Fruit fly (Drosophila melanogaster) ovary, adult (tissue): ENCODE data around the gene Tfb5.

Experiments used
- CG17801 ChIP-seq: fragments of 200-800 bp; optimal IDR thresholded peaks from 2 replicates; lab custom pipeline; 2019; ENCODE audit warnings: missing biosample characterization, mild to moderate bottlenecking, missing genetic modification characterization, moderate library complexity; ENCODE audit not compliant: partially characterized antibody

Tfb5 gene

DNA sequence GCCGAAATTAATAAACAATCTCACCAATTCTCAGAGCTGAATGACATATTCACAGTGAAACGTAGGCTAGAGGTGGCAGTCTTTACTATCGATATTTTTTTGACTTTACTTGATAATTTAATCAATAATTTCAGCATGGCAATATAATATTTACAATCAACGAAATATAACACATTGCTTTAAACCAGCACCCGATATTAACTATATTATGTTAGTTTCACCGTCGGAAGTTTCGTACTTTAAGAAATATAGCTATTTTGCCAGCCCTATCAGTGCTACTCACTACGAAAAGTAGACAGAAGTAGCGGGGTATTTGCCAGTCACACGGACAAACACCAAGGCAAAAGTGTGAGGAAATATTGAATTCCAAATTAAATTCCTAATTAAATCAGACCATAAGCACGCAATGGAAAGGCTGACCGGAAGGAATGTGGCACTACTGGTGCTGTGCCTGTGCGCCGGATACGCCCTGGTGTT is at the start of gene Tfb5, which contains the start of the genes CG31917 and SelT:
Gene Tfb5, minus strand, starts transcription at position 51 of the 477 bp plus-strand sequence.
Gene CG31917, minus strand, starts transcription at position 51 of the 477 bp plus-strand sequence.
Gene SelT, plus strand, starts transcription at position 139 of the 477 bp plus-strand sequence.
- peak; percentile 73 for TF ChIP-seq CG17801 (GFP tag; lab: Kevin White, UChicago)

- TF ChIP-seq CG17801 (GFP tag; lab: Kevin White, UChicago) = peak; percentile 61
Measured at dm6 chr2L:5059645-5060254, 49.1 kb upstream of the Tfb5 start, which contains the start of gene Rpn11. TSS of gene Rpn11 (minus strand) at chr2L:5059790.

DNA sequence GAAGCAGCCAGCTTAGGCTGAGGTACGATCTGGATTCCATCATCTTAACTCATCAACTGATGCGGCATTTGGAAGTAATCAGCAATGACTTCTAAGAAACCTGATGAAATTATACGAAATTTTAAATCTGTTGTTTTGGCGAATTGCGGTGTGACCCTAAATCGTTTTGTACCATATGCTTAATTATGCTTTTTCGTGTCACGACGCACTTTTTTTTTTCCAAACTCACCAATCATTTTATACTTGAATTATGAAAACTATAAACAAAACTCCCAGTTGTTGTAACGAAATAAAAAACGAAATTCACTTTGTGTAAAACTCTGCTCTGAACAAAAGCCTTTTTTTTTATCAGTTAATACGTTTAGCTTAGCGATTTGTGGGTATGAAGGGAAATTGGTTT is 47.5 kb upstream of the Tfb5 start, which contains the start of gene Nepl3:
Gene Nepl3, minus strand, starts transcription at position 155 of the 400 bp plus-strand sequence.
- no peak for TF ChIP-seq CG17801 (GFP tag; lab: Kevin White, UChicago)

- no peak for TF ChIP-seq CG17801 (GFP tag; lab: Kevin White, UChicago)
Measured at dm6 chr2L:5055528-5055927, 44.9 kb upstream of the Tfb5 start.

- peak; percentile 35 for TF ChIP-seq CG17801 (GFP tag; lab: Kevin White, UChicago)
Measured at dm6 chr2L:5054953-5055352, 44.3 kb upstream of the Tfb5 start, which contains the start of the genes CG14036 and His3.3A. TSS of gene CG14036 (minus strand) at chr2L:5055016. TSS of gene His3.3A (plus strand) at chr2L:5055058.

DNA sequence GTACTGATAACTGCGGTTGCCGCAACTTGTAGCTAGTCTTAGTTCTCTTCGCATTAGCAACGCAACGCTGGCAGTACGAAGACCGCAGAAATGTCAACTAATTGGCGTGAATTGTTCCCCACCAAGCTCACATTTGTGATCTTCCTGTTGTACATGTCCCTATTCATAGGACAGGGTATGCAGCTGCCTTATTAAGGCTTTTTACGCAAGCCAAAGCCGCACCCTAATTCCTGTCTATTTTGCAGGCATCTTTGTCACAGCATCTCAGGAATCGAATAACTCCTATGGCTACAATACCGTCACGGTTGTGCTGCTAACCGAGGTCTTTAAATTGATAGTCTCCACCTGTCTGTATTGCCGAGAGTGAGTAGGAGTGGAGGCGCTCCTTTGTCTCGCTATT is 42.4 kb upstream of the Tfb5 start, which contains the start of gene eIF3h:
Gene eIF3h, minus strand, starts transcription at position 101 of the 400 bp plus-strand sequence.
- TF ChIP-seq CG17801 (GFP tag; lab: Kevin White, UChicago) = no peak

- TF ChIP-seq CG17801 (GFP tag; lab: Kevin White, UChicago) = peak; percentile 76
Measured at dm6 chr2L:5052367-5052914, 41.8 kb upstream of the Tfb5 start, which contains the start of gene senju. TSS of gene senju (plus strand) at chr2L:5052843.

DNA sequence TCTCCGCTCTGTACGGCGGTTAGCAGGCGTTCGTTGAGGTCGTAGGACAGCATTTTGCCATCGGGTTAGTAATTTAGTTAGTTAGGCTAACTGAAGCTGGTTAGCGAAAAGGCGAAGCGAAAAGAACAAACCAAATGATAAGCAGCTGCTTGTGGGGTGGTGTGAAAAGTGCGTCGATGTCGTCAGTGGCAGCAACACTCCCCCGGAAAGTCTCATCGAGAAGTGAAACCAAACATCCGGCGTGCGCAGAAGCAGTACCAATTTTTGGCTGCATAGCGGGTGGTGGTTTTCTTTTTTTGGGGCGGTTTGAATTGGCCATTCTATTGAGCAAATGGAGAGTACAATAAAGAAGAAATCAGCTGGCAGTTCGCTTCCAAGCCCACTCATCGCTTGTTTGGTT is 40.2 kb upstream of the Tfb5 start, which contains the start of gene CG9121:
Gene CG9121, minus strand, starts transcription at position 238 of the 400 bp plus-strand sequence.
- TF ChIP-seq CG17801 (GFP tag; lab: Kevin White, UChicago) = no peak

- TF ChIP-seq CG17801 (GFP tag; lab: Kevin White, UChicago) = no peak
Measured at dm6 chr2L:5049974-5050373, 39.3 kb upstream of the Tfb5 start.

- no peak for TF ChIP-seq CG17801 (GFP tag; lab: Kevin White, UChicago)
Measured at dm6 chr2L:5046261-5046660, 35.6 kb upstream of the Tfb5 start.

DNA sequence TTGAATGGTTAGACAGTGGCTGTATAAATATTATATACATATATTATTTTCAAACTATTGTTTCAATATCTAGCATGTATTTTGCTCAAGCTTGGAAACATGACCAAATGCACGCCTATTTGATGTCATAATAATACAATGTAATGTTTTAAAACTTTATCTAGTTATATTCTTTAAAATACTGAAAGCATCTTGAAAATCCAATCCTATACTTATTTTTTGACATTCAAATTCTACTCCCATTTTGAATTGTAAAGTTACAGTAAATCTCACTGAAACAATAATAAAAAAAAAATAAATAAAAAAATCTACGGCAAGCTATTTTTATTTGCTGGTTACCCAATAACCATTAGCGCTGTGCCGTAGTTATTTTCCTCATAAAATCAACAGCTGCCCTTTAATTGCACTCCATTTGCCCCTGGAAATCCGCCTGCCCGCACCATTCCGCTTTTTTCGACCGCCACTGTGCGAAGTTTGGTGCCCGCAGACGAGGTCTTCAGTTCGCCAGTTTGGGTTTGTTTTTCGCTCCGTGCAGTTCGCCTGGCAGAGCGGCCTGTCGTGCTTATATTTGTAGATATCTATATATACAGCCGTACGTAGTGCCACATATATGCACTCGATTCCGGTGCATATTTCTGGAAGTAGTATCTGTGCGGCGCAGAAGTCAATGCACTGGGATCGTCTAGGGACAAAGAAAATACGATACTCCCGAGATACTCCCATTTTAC is 34.4 kb upstream of the Tfb5 start:
- TF ChIP-seq CG17801 (GFP tag; lab: Kevin White, UChicago) = no peak

dm6 chr2L:5044361-5044891 is 33.8 kb upstream of the Tfb5 start, which contains the start of gene CG31650:
TSS of gene CG31650 (minus strand) at chr2L:5044712.
- TF ChIP-seq CG17801 (GFP tag; lab: Kevin White, UChicago) = no peak

DNA sequence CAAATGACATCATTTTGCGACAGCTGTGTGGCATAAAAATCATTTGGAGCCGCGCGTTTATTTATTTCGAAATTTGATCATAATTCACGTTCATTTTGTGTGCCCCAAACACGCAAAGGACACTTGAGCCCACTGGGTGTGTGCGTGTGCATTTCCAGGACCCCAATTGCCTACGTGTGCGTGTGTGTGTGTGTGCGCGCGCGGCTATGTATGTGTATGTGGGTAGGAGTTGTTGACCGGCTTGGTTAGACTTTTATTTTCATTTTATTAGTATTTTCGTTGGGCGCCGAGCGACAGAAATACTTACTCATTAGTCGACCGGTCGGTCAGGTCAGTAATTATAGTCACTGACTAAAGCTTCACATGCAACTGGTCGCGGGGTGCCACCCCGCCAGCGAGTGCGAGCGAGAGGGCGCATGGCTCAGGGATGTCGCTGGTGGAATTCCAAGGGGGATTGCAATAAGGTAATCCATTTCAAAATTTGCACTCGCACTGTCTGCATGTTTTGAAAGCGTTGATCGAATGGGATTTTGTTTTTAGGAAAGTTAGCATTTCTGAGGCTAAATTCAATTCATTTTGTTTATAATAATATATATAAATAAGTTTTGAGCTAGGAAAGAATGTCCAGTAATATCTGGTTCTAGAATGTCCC is 33.0 kb upstream of the Tfb5 start:
- no peak for TF ChIP-seq CG17801 (GFP tag; lab: Kevin White, UChicago)

DNA sequence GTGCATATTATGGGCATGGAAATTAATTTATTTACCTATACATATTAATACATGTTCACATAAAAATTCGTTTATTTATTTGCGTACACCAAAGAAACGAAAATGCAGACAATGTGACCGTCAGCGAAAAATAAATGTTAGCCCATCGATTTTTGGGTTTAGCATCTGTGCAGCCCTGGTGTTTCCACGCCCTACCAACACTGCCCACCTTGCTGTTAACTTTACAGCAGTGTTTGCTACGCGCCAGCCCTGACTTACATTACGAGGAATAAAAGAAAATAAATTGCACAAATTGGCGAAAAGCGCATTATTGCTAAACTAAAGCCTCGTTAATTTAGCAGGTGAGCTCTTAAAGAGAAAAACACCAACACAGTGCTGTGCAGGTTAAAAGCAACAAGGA is 32.4 kb upstream of the Tfb5 start, which contains the start of the genes CG33995, CG44000 and CG44001:
Gene CG33995, plus strand, starts transcription at position 228 of the 400 bp plus-strand sequence.
Gene CG44000, plus strand, starts transcription at position 228 of the 400 bp plus-strand sequence.
Gene CG44001, plus strand, starts transcription at position 228 of the 400 bp plus-strand sequence.
- peak; percentile 58 for TF ChIP-seq CG17801 (GFP tag; lab: Kevin White, UChicago)
